Fruit fly (Drosophila melanogaster) whole organism, embryonic: ENCODE results near the gene CAH6.

Experiments used
- CG10147 ChIP-seq: fragments of 200-800 bp; sonication (Bioruptor generic); optimal IDR thresholded peaks from 2 replicates; lab custom pipeline; 2019; ENCODE audit warnings: missing biosample characterization, mild to moderate bottlenecking, missing genetic modification characterization, moderate library complexity
- CG10431 ChIP-seq: fragments of 200-800 bp; sonication (Bioruptor generic); optimal IDR thresholded peaks from 3 replicates; lab custom pipeline; 2018; ENCODE audit warnings: missing biosample characterization, mild to moderate bottlenecking, missing genetic modification characterization
- CG10462 ChIP-seq: fragments of 200-800 bp; sonication (Bioruptor generic); optimal IDR thresholded peaks from 2 replicates; lab custom pipeline; 2016; ENCODE audit warnings: missing biosample characterization, missing genetic modification characterization
- CG10543 ChIP-seq: fragments of 200-800 bp; sonication (Bioruptor generic); optimal IDR thresholded peaks from 3 replicates; lab custom pipeline; 2017; ENCODE audit warnings: missing biosample characterization, mild to moderate bottlenecking, missing genetic modification characterization, moderate library complexity
- CG10979 ChIP-seq: fragments of 200-800 bp; sonication (Bioruptor generic); optimal IDR thresholded peaks from 2 replicates; lab custom pipeline; 2018; ENCODE audit warnings: missing biosample characterization, mild to moderate bottlenecking, missing genetic modification characterization, moderate library complexity
- CG12769 ChIP-seq: fragments of 200-800 bp; sonication (Bioruptor generic); optimal IDR thresholded peaks from 2 replicates; lab custom pipeline; 2019; ENCODE audit warnings: missing biosample characterization, mild to moderate bottlenecking, missing genetic modification characterization, moderate library complexity
- CG15479 ChIP-seq: fragments of 200-800 bp; sonication (Bioruptor generic); optimal IDR thresholded peaks from 3 replicates; lab custom pipeline; 2019; ENCODE audit warnings: missing biosample characterization, mild to moderate bottlenecking, missing genetic modification characterization, moderate library complexity
- CG18262 ChIP-seq: fragments of 200-800 bp; optimal IDR thresholded peaks from 3 replicates; lab custom pipeline; 2019; ENCODE audit warnings: missing biosample characterization, mild to moderate bottlenecking, missing genetic modification characterization, moderate library complexity
- CG1832 ChIP-seq: fragments of 200-800 bp; sonication (Bioruptor generic); optimal IDR thresholded peaks from 2 replicates; lab custom pipeline; 2017; ENCODE audit warnings: missing biosample characterization, mild to moderate bottlenecking, missing genetic modification characterization, inconsistent platforms
- CG2678 ChIP-seq: fragments of 200-800 bp; sonication (Bioruptor generic); optimal IDR thresholded peaks from 3 replicates; lab custom pipeline; 2019; ENCODE audit warnings: missing biosample characterization, mild to moderate bottlenecking, missing genetic modification characterization, moderate library complexity
- CG3995 ChIP-seq: fragments of 200-800 bp; sonication (Bioruptor generic); optimal IDR thresholded peaks from 3 replicates; lab custom pipeline; 2016; ENCODE audit warnings: missing biosample characterization, missing genetic modification characterization
- CG7556 ChIP-seq: fragments of 200-800 bp; sonication (Bioruptor generic); optimal IDR thresholded peaks from 2 replicates; lab custom pipeline; 2017; ENCODE audit warnings: missing biosample characterization, mild to moderate bottlenecking, missing genetic modification characterization
- CG8290 ChIP-seq, 3 experiments: fragments of 200-800 bp; sonication (Bioruptor generic); optimal IDR thresholded peaks; 2 replicates each; lab custom pipeline; 2016 to 2019; ENCODE audit warnings: missing biosample characterization in 3 of 3, missing genetic modification characterization in 3 of 3, mild to moderate bottlenecking in 2 of 3, moderate library complexity in 1 of 3
- CG8924 ChIP-seq: fragments of 200-800 bp; optimal IDR thresholded peaks from 3 replicates; lab custom pipeline; 2019; ENCODE audit warnings: missing biosample characterization, mild to moderate bottlenecking, missing genetic modification characterization, moderate library complexity
- CG9817 ChIP-seq: fragments of 200-800 bp; sonication (Bioruptor generic); optimal IDR thresholded peaks from 2 replicates; lab custom pipeline; 2018; ENCODE audit warnings: missing biosample characterization, mild to moderate bottlenecking, missing genetic modification characterization, moderate library complexity
- CoRest ChIP-seq: fragments of 200-800 bp; sonication (Bioruptor generic); optimal IDR thresholded peaks from 3 replicates; lab custom pipeline; 2018; ENCODE audit warnings: missing biosample characterization, mild to moderate bottlenecking, missing genetic modification characterization, moderate library complexity
- Deaf1 ChIP-seq: fragments of 200-800 bp; optimal IDR thresholded peaks from 3 replicates; lab custom pipeline; 2019; ENCODE audit warnings: missing biosample characterization, mild to moderate bottlenecking, missing genetic modification characterization, moderate library complexity
- Ets65A ChIP-seq: fragments of 200-800 bp; sonication (Bioruptor generic); peaks from one replicate; lab custom pipeline; 2016; ENCODE audit warnings: missing biosample characterization, missing genetic modification characterization
- Gsc ChIP-seq: fragments of 200-800 bp; sonication (Bioruptor generic); IDR thresholded peaks from 2 replicates; pipeline ENCODE4 v1.3.6; 2022; ENCODE audit warnings: missing biosample characterization, missing genetic modification characterization
- HmgZ ChIP-seq: fragments of 200-800 bp; sonication (Bioruptor generic); optimal IDR thresholded peaks from 2 replicates; lab custom pipeline; 2018; ENCODE audit warnings: missing biosample characterization, mild to moderate bottlenecking, missing genetic modification characterization
- Lhr ChIP-seq: fragments of 200-800 bp; sonication (Bioruptor generic); optimal IDR thresholded peaks from 3 replicates; lab custom pipeline; 2017; ENCODE audit warnings: mild to moderate bottlenecking, missing biosample characterization, missing genetic modification reagents, missing genetic modification characterization
- Mad ChIP-seq: fragments of 200-800 bp; sonication (Bioruptor generic); optimal IDR thresholded peaks from 2 replicates; lab custom pipeline; 2016; ENCODE audit warnings: missing biosample characterization, missing genetic modification characterization
- Med ChIP-seq: fragments of 200-800 bp; sonication (Bioruptor generic); peaks from one replicate; lab custom pipeline; 2016; ENCODE audit warnings: missing biosample characterization, missing genetic modification characterization, mild to moderate bottlenecking, inconsistent platforms, moderate library complexity
- NC2β ChIP-seq: fragments of 200-800 bp; sonication (Bioruptor generic); optimal IDR thresholded peaks from 2 replicates; lab custom pipeline; 2016; ENCODE audit warnings: missing biosample characterization, missing genetic modification characterization
- Nf-YB ChIP-seq: fragments of 200-800 bp; sonication (Bioruptor generic); optimal IDR thresholded peaks from 3 replicates; lab custom pipeline; 2019; ENCODE audit warnings: missing biosample characterization, mild to moderate bottlenecking, missing genetic modification characterization, moderate library complexity
- PHDP ChIP-seq: fragments of 200-800 bp; sonication (Bioruptor generic); optimal IDR thresholded peaks from 3 replicates; lab custom pipeline; 2018; ENCODE audit warnings: missing biosample characterization, mild to moderate bottlenecking, missing genetic modification characterization, moderate library complexity
- Rfx ChIP-seq: fragments of 200-800 bp; sonication (Bioruptor generic); IDR thresholded peaks from 2 replicates; pipeline ENCODE4 v1.3.6; 2022; ENCODE audit warnings: missing biosample characterization, missing genetic modification characterization
- Sox102F ChIP-seq: fragments of 200-800 bp; sonication (Bioruptor generic); optimal IDR thresholded peaks from 2 replicates; lab custom pipeline; 2018; ENCODE audit warnings: missing biosample characterization, mild to moderate bottlenecking, missing genetic modification characterization, moderate library complexity
- bab2 ChIP-seq: fragments of 200-800 bp; sonication (Bioruptor generic); optimal IDR thresholded peaks from 2 replicates; lab custom pipeline; 2016; ENCODE audit warnings: missing biosample characterization, missing genetic modification characterization
- bsh ChIP-seq, 2 experiments: fragments of 200-800 bp; sonication (Bioruptor generic); optimal IDR thresholded peaks; 2 replicates each; lab custom pipeline; 2017 to 2018; ENCODE audit warnings: mild to moderate bottlenecking in 2 of 2, missing biosample characterization in 2 of 2, missing genetic modification characterization in 2 of 2, moderate library complexity in 1 of 2
- cad ChIP-seq: fragments of >200 bp; optimal IDR thresholded peaks from 2 replicates; lab custom pipeline; 2017; ENCODE audit warnings: missing biosample characterization, missing genetic modification characterization
- cg ChIP-seq: fragments of 200-800 bp; sonication (Bioruptor generic); optimal IDR thresholded peaks from 3 replicates; lab custom pipeline; 2019; ENCODE audit warnings: missing biosample characterization, mild to moderate bottlenecking, missing genetic modification characterization, moderate library complexity
- corto ChIP-seq: fragments of 200-800 bp; sonication (Bioruptor generic); optimal IDR thresholded peaks from 2 replicates; lab custom pipeline; 2016; ENCODE audit warnings: missing biosample characterization, mild to moderate bottlenecking, missing genetic modification characterization, moderate library complexity
- dpn ChIP-seq, 2 experiments: fragments of 200-800 bp; sonication (Bioruptor generic); optimal IDR thresholded peaks; 3 replicates each; lab custom pipeline; 2016; ENCODE audit warnings: missing biosample characterization in 2 of 2, missing genetic modification characterization in 2 of 2
- gfzf ChIP-seq: fragments of 200-800 bp; sonication (Bioruptor generic); optimal IDR thresholded peaks from 2 replicates; lab custom pipeline; 2016; ENCODE audit warnings: missing biosample characterization, mild to moderate bottlenecking, missing genetic modification characterization, moderate library complexity
- ind ChIP-seq: fragments of 200-800 bp; sonication (Bioruptor generic); optimal IDR thresholded peaks from 3 replicates; lab custom pipeline; 2016; ENCODE audit warnings: missing biosample characterization, missing genetic modification characterization
- lilli ChIP-seq: fragments of 200-800 bp; sonication (Bioruptor generic); optimal IDR thresholded peaks from 3 replicates; lab custom pipeline; 2016; ENCODE audit warnings: missing biosample characterization, missing genetic modification characterization
- maf-S ChIP-seq: fragments of 200-800 bp; sonication (Bioruptor generic); optimal IDR thresholded peaks from 2 replicates; lab custom pipeline; 2016; ENCODE audit warnings: missing biosample characterization, missing genetic modification characterization
- nerfin-2 ChIP-seq: fragments of 200-800 bp; sonication (Bioruptor generic); IDR thresholded peaks from 2 replicates; pipeline ENCODE4 v1.3.6; 2022; ENCODE audit warnings: missing biosample characterization, missing genetic modification characterization; ENCODE audit not compliant: partially characterized antibody
- nom ChIP-seq: fragments of 200-800 bp; sonication (Bioruptor generic); optimal IDR thresholded peaks from 2 replicates; lab custom pipeline; 2017; ENCODE audit warnings: missing biosample characterization, missing genetic modification characterization, mild to moderate bottlenecking, moderate library complexity, missing genetic modification reagents
- rib ChIP-seq: fragments of 200-800 bp; sonication (Bioruptor generic); IDR thresholded peaks from 2 replicates; pipeline ENCODE4 v1.3.6; 2022; ENCODE audit warnings: missing biosample characterization, missing genetic modification characterization
- row ChIP-seq: fragments of 200-800 bp; sonication (Bioruptor generic); IDR thresholded peaks from 3 replicates; pipeline ENCODE4 v1.3.6; 2022; ENCODE audit warnings: missing biosample characterization, missing genetic modification characterization
- salm ChIP-seq: fragments of 200-800 bp; sonication (Bioruptor generic); optimal IDR thresholded peaks from 2 replicates; lab custom pipeline; 2018; ENCODE audit warnings: missing biosample characterization, mild to moderate bottlenecking, missing genetic modification characterization
- scrt ChIP-seq: fragments of 200-800 bp; sonication (Bioruptor generic); optimal IDR thresholded peaks from 2 replicates; lab custom pipeline; 2018; ENCODE audit warnings: missing biosample characterization, mild to moderate bottlenecking, missing genetic modification characterization, moderate library complexity
- sd ChIP-seq: fragments of 200-800 bp; sonication (Bioruptor generic); optimal IDR thresholded peaks from 3 replicates; lab custom pipeline; 2018; ENCODE audit warnings: missing biosample characterization, mild to moderate bottlenecking, missing genetic modification characterization, moderate library complexity
- sens ChIP-seq: fragments of 200-800 bp; sonication (Bioruptor generic); peaks from one replicate; lab custom pipeline; 2016; ENCODE audit warnings: missing biosample characterization, missing genetic modification characterization
- shn ChIP-seq: fragments of 200-800 bp; sonication (Bioruptor generic); optimal IDR thresholded peaks from 3 replicates; lab custom pipeline; 2016; ENCODE audit warnings: missing biosample characterization, missing genetic modification characterization
- tin ChIP-seq: fragments of 200-800 bp; sonication (Bioruptor generic); optimal IDR thresholded peaks from 3 replicates; lab custom pipeline; 2016; ENCODE audit warnings: missing biosample characterization, missing genetic modification characterization
- zen ChIP-seq: fragments of 200-800 bp; sonication (Bioruptor generic); optimal IDR thresholded peaks from 3 replicates; lab custom pipeline; 2018; ENCODE audit warnings: missing biosample characterization, mild to moderate bottlenecking, missing genetic modification characterization, moderate library complexity

The CAH6 gene

dm6 chr3R:31221337-31222047 is 35.9 kb upstream of the CAH6 start:
- TF ChIP-seq NC2β: no peak
- no peak for TF ChIP-seq Deaf1 (tag; lab: Kevin White, UChicago)
- TF ChIP-seq PHDP: no peak
- no peak for TF ChIP-seq dpn (GFP tag; optimal IDR thresholded peaks at IDR 0.05; lab: Kevin White, UChicago)
- TF ChIP-seq cad: peak; percentile 65
- TF ChIP-seq Rfx (GFP tag; lab: Robert Waterston, UW): no peak
- no peak for TF ChIP-seq CG7556 (GFP tag; lab: Kevin White, UChicago)
- no peak for TF ChIP-seq CG9817 (tag; lab: Kevin White, UChicago)
- TF ChIP-seq sens (GFP tag; lab: Kevin White, UChicago): peak; percentile 77
- TF ChIP-seq rib (GFP tag; lab: Robert Waterston, UW): no peak
- TF ChIP-seq Mad (GFP tag; lab: Kevin White, UChicago): no peak
- peak; percentile 4 for TF ChIP-seq CG2678
- no peak for TF ChIP-seq sd (tag; lab: Kevin White, UChicago)
- TF ChIP-seq HmgZ (tag; lab: Kevin White, UChicago): no peak
- TF ChIP-seq Nf-YB (GFP tag; lab: Kevin White, UChicago): peak; percentile 32
- peak; percentile 48 for TF ChIP-seq Med
- peak; percentile 43 for TF ChIP-seq CG8924 (tag; lab: Kevin White, UChicago)
- TF ChIP-seq nom (GFP tag; lab: Kevin White, UChicago): peak; percentile 91
- TF ChIP-seq nerfin-2 (GFP tag; lab: Robert Waterston, UW): no peak
- TF ChIP-seq CG18262: no peak
- no peak for TF ChIP-seq scrt (GFP tag; lab: Kevin White, UChicago)
- TF ChIP-seq lilli (GFP tag; lab: Kevin White, UChicago): no peak
- TF ChIP-seq salm (tag; lab: Kevin White, UChicago): no peak
- TF ChIP-seq cg (GFP tag; lab: Kevin White, UChicago): peak; percentile 95
- peak; percentile 26 for TF ChIP-seq CG12769 (tag; lab: Kevin White, UChicago)
- no peak for TF ChIP-seq CG3995 (GFP tag; lab: Kevin White, UChicago)
- no peak for TF ChIP-seq CoRest
- peak; percentile 38 for TF ChIP-seq corto (GFP tag; lab: Kevin White, UChicago)
- no peak for TF ChIP-seq tin (GFP tag; lab: Kevin White, UChicago)
- no peak for TF ChIP-seq row (GFP tag; lab: Robert Waterston, UW)
- TF ChIP-seq CG1832 (GFP tag; lab: Kevin White, UChicago): peak; percentile 85
- no peak for TF ChIP-seq Ets65A (GFP tag; lab: Kevin White, UChicago)
- TF ChIP-seq CG10147 (GFP tag; lab: Kevin White, UChicago): no peak
- TF ChIP-seq bsh (GFP tag; optimal IDR thresholded peaks at IDR 0.05; lab: Kevin White, UChicago): peak in 1 of 2 experiments; percentile 82
- TF ChIP-seq CG10431 (GFP tag; lab: Kevin White, UChicago): no peak
- TF ChIP-seq bab2 (GFP tag; lab: Kevin White, UChicago): no peak
- TF ChIP-seq CG15479 (GFP tag; lab: Kevin White, UChicago): peak; percentile 43
- TF ChIP-seq gfzf (GFP tag; lab: Kevin White, UChicago): no peak
- TF ChIP-seq zen: peak; percentile 3
- TF ChIP-seq CG10462 (GFP tag; lab: Kevin White, UChicago): no peak
- peak; percentile 63 for TF ChIP-seq CG10543 (GFP tag; lab: Kevin White, UChicago)
- no peak for TF ChIP-seq CG8290 (GFP tag; optimal IDR thresholded peaks at IDR 0.05; lab: Kevin White, UChicago)
- no peak for TF ChIP-seq CG8290 (tag; optimal IDR thresholded peaks at IDR 0.05; lab: Kevin White, UChicago)
- no peak for TF ChIP-seq Gsc (GFP tag; lab: Robert Waterston, UW)
- TF ChIP-seq Lhr (GFP tag; lab: Kevin White, UChicago): no peak
- TF ChIP-seq maf-S (GFP tag; lab: Kevin White, UChicago): no peak
- TF ChIP-seq CG10979 (tag; lab: Kevin White, UChicago): no peak
- TF ChIP-seq Sox102F (GFP tag; lab: Kevin White, UChicago): no peak
- no peak for TF ChIP-seq shn
- TF ChIP-seq ind (GFP tag; lab: Kevin White, UChicago): no peak
